Worm (Caenorhabditis elegans) whole organism, L3 larva: ENCODE data around the gene sph-1.

Experiments
- R02D3.7 ChIP-seq: fragments of 150-350 bp; optimal IDR thresholded peaks from 2 replicates; lab custom pipeline; 2014; ENCODE audit warnings: missing biosample characterization, missing genetic modification characterization
- ZK546.5 ChIP-seq: sonication (generic microtip); optimal IDR thresholded peaks from 2 replicates; lab custom pipeline; 2017; ENCODE audit warnings: missing biosample characterization, missing genetic modification characterization
- aly-2 ChIP-seq: fragments of 150-350 bp; optimal IDR thresholded peaks from 2 replicates; lab custom pipeline; 2014; ENCODE audit warnings: missing biosample characterization, missing genetic modification characterization
- ama-1 ChIP-seq: fragments of 150-350 bp; optimal IDR thresholded peaks from 2 replicates; lab custom pipeline; 2018
- ceh-16 ChIP-seq: sonication (generic microtip); optimal IDR thresholded peaks from 2 replicates; lab custom pipeline; 2017; ENCODE audit warnings: missing biosample characterization, missing genetic modification characterization
- ceh-28 ChIP-seq: fragments of 150-350 bp; optimal IDR thresholded peaks from 2 replicates; lab custom pipeline; 2014; ENCODE audit warnings: missing biosample characterization, missing genetic modification reagents, missing genetic modification characterization
- ceh-82 ChIP-seq: fragments of 150-350 bp; optimal IDR thresholded peaks from 2 replicates; lab custom pipeline; 2014; ENCODE audit warnings: missing biosample characterization, missing genetic modification characterization
- ceh-9 ChIP-seq: sonication (generic microtip); optimal IDR thresholded peaks from 2 replicates; lab custom pipeline; 2018; ENCODE audit warnings: missing biosample characterization, missing genetic modification characterization
- daf-12 ChIP-seq: fragments of 150-350 bp; optimal IDR thresholded peaks from 2 replicates; lab custom pipeline; 2014; ENCODE audit warnings: missing biosample characterization, missing genetic modification reagents, missing genetic modification characterization
- egl-27 ChIP-seq: sonication (generic microtip); optimal IDR thresholded peaks from 4 replicates; lab custom pipeline; 2017; ENCODE audit warnings: missing biosample characterization, missing genetic modification reagents, missing genetic modification characterization
- egl-5 ChIP-seq: fragments of 150-350 bp; optimal IDR thresholded peaks from 2 replicates; lab custom pipeline; 2017; ENCODE audit warnings: missing biosample characterization, missing genetic modification reagents, missing genetic modification characterization, inconsistent platforms
- elt-1 ChIP-seq: fragments of 150-350 bp; optimal IDR thresholded peaks from 2 replicates; lab custom pipeline; 2014; ENCODE audit warnings: missing biosample characterization, missing genetic modification characterization
- elt-2 ChIP-seq: sonication (generic microtip); optimal IDR thresholded peaks from 2 replicates; lab custom pipeline; 2016; ENCODE audit warnings: missing genetic modification reagents, mild to moderate bottlenecking, missing genetic modification characterization, missing compliant biosample characterization
- elt-3 ChIP-seq, 3 experiments: fragments of 150-350 bp in 1 of 3; sonication (generic microtip) in 2 of 3; optimal IDR thresholded peaks; 2 replicates in 2 of 3; 4 replicates in 1 of 3; lab custom pipeline; 2014 to 2017; ENCODE audit warnings: missing biosample characterization in 3 of 3, missing genetic modification characterization in 3 of 3
- eor-1 ChIP-seq, 2 experiments: fragments of 150-350 bp; optimal IDR thresholded peaks; 2 replicates each; lab custom pipeline; 2014 to 2018; ENCODE audit warnings: missing biosample characterization in 2 of 2, missing genetic modification characterization in 2 of 2
- fkh-10 ChIP-seq: sonication (generic microtip); optimal IDR thresholded peaks from 2 replicates; lab custom pipeline; 2017; ENCODE audit warnings: missing biosample characterization, missing genetic modification reagents, missing genetic modification characterization
- fkh-2 ChIP-seq: fragments of 150-350 bp; optimal IDR thresholded peaks from 2 replicates; lab custom pipeline; 2014; ENCODE audit warnings: missing biosample characterization, missing genetic modification reagents, missing genetic modification characterization
- fos-1 ChIP-seq: fragments of 150-350 bp; optimal IDR thresholded peaks from 2 replicates; lab custom pipeline; 2014; ENCODE audit warnings: missing biosample characterization, missing genetic modification characterization
- hmg-11 ChIP-seq: sonication (generic microtip); optimal IDR thresholded peaks from 2 replicates; lab custom pipeline; 2016; ENCODE audit warnings: missing genetic modification characterization, missing compliant biosample characterization
- jun-1 ChIP-seq: fragments of 150-350 bp; optimal IDR thresholded peaks from 2 replicates; lab custom pipeline; 2014; ENCODE audit warnings: missing biosample characterization, missing genetic modification reagents, missing genetic modification characterization
- lin-15B ChIP-seq: fragments of 150-350 bp; optimal IDR thresholded peaks from 2 replicates; lab custom pipeline; 2014; ENCODE audit warnings: missing biosample characterization, missing genetic modification characterization
- lin-39 ChIP-seq: fragments of 150-350 bp; optimal IDR thresholded peaks from 2 replicates; lab custom pipeline; 2018; ENCODE audit warnings: missing biosample characterization, missing genetic modification reagents, missing genetic modification characterization
- lsy-12 ChIP-seq: sonication (generic microtip); optimal IDR thresholded peaks from 2 replicates; lab custom pipeline; 2016; ENCODE audit warnings: mild to moderate bottlenecking, missing genetic modification characterization, missing compliant biosample characterization
- mdl-1 ChIP-seq: fragments of 150-350 bp; optimal IDR thresholded peaks from 2 replicates; lab custom pipeline; 2014; ENCODE audit warnings: missing biosample characterization, missing genetic modification characterization
- mml-1 ChIP-seq: fragments of 150-350 bp; sonication (generic microtip); optimal IDR thresholded peaks from 3 replicates; lab custom pipeline; 2014; ENCODE audit warnings: missing biosample characterization, missing genetic modification characterization
- nfya-1 ChIP-seq: sonication (generic microtip); optimal IDR thresholded peaks from 2 replicates; lab custom pipeline; 2017; ENCODE audit warnings: missing genetic modification characterization, mild to moderate bottlenecking, missing compliant biosample characterization, antibody characterized with exemption, moderate library complexity; ENCODE audit not compliant: insufficient read depth
- nhr-11 ChIP-seq: fragments of 150-350 bp; optimal IDR thresholded peaks from 2 replicates; lab custom pipeline; 2014; ENCODE audit warnings: missing biosample characterization, missing genetic modification characterization
- nhr-12 ChIP-seq: fragments of 150-350 bp; optimal IDR thresholded peaks from 2 replicates; lab custom pipeline; 2014; ENCODE audit warnings: missing biosample characterization, missing genetic modification characterization
- nhr-23 ChIP-seq: fragments of 150-350 bp; optimal IDR thresholded peaks from 2 replicates; lab custom pipeline; 2014; ENCODE audit warnings: missing biosample characterization, missing genetic modification reagents, missing genetic modification characterization
- nhr-237 ChIP-seq: fragments of 150-350 bp; optimal IDR thresholded peaks from 2 replicates; lab custom pipeline; 2014; ENCODE audit warnings: missing biosample characterization, missing genetic modification characterization
- nhr-25 ChIP-seq: sonication (generic microtip); optimal IDR thresholded peaks from 2 replicates; lab custom pipeline; 2017; ENCODE audit warnings: missing biosample characterization, missing genetic modification characterization
- nhr-28 ChIP-seq: fragments of 150-350 bp; optimal IDR thresholded peaks from 2 replicates; lab custom pipeline; 2014; ENCODE audit warnings: missing biosample characterization, missing genetic modification characterization
- nhr-43 ChIP-seq: sonication (generic microtip); optimal IDR thresholded peaks from 2 replicates; lab custom pipeline; 2016; ENCODE audit warnings: mild to moderate bottlenecking, missing genetic modification characterization, missing compliant biosample characterization; ENCODE audit not compliant: poor library complexity, severe bottlenecking
- nhr-67 ChIP-seq: fragments of 150-350 bp; optimal IDR thresholded peaks from 2 replicates; lab custom pipeline; 2014; ENCODE audit warnings: missing biosample characterization, missing genetic modification characterization
- nhr-76 ChIP-seq: fragments of 150-350 bp; sonication (generic microtip); optimal IDR thresholded peaks from 5 replicates; lab custom pipeline; 2014; ENCODE audit warnings: missing biosample characterization, missing genetic modification characterization
- nhr-77 ChIP-seq: fragments of 150-350 bp; optimal IDR thresholded peaks from 2 replicates; lab custom pipeline; 2014; ENCODE audit warnings: missing biosample characterization, missing genetic modification characterization
- pha-4 ChIP-seq: fragments of 150-350 bp; optimal IDR thresholded peaks from 2 replicates; lab custom pipeline; 2014; ENCODE audit warnings: missing biosample characterization, missing genetic modification reagents, missing genetic modification characterization
- pqm-1 ChIP-seq: fragments of 150-350 bp; optimal IDR thresholded peaks from 2 replicates; lab custom pipeline; 2017; ENCODE audit warnings: missing biosample characterization, missing genetic modification characterization, inconsistent platforms
- sea-2 ChIP-seq: fragments of 150-350 bp; sonication (generic microtip); optimal IDR thresholded peaks from 4 replicates; lab custom pipeline; 2014; ENCODE audit warnings: missing biosample characterization, missing genetic modification reagents, missing genetic modification characterization
- skn-1 ChIP-seq: fragments of 150-350 bp; optimal IDR thresholded peaks from 2 replicates; lab custom pipeline; 2014; ENCODE audit warnings: missing biosample characterization, missing genetic modification characterization
- snpc-4 ChIP-seq: fragments of 150-350 bp; optimal IDR thresholded peaks from 2 replicates; lab custom pipeline; 2014; ENCODE audit warnings: missing biosample characterization, missing genetic modification characterization
- tbx-2 ChIP-seq: sonication (generic microtip); optimal IDR thresholded peaks from 2 replicates; lab custom pipeline; 2016; ENCODE audit warnings: mild to moderate bottlenecking, missing genetic modification characterization, missing compliant biosample characterization
- unc-39 ChIP-seq: sonication (generic microtip); optimal IDR thresholded peaks from 4 replicates; lab custom pipeline; 2017; ENCODE audit warnings: missing biosample characterization, missing genetic modification characterization
- unc-62 ChIP-seq: fragments of 150-350 bp; sonication (generic microtip); optimal IDR thresholded peaks from 4 replicates; lab custom pipeline; 2014; ENCODE audit warnings: missing biosample characterization, missing genetic modification reagents, missing genetic modification characterization
- zag-1 ChIP-seq: fragments of 150-350 bp; optimal IDR thresholded peaks from 2 replicates; lab custom pipeline; 2014; ENCODE audit warnings: missing biosample characterization, missing genetic modification characterization
- ztf-11 ChIP-seq: fragments of 150-350 bp; optimal IDR thresholded peaks from 2 replicates; lab custom pipeline; 2014; ENCODE audit warnings: missing biosample characterization, missing genetic modification characterization
- ztf-4 ChIP-seq: fragments of 150-350 bp; optimal IDR thresholded peaks from 2 replicates; lab custom pipeline; 2014; ENCODE audit warnings: missing biosample characterization, missing genetic modification characterization

sph-1 gene

DNA sequence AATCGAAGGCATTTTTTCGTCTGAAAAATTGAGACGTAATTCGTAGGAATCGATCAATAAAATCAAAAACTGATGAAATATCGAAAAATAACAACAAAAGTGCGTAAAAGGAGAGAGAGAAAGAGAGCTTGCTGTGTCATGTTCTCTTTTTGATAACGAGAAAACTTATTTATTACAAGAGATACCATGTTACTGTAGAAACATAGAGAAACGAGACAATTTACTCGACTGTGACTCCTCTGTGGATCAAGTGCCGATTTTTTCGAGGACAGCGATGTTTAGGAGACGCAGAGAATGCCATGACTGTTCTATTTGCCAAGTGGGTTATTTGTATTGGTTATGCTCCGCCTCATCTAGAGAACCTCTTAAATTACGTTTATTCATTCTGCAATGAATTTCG lies at the start of gene sph-1:
sph-1 (minus strand) TSS at position 23 of the 400 bp plus-strand sequence.
- TF ChIP-seq skn-1 (tag; lab: Kevin White, UChicago) (no peak), nfya-1 (tag; lab: Kevin White, UChicago) (peak; percentile 25), nhr-43 (peak; percentile 47), nhr-23 (tag; lab: Kevin White, UChicago) (peak; percentile 36), elt-3 (tag; optimal IDR thresholded peaks at IDR 0.05; lab: Kevin White, UChicago) (no peak), nhr-25 (no peak), nhr-11 (tag; lab: Kevin White, UChicago) (no peak), nhr-12 (no peak), hmg-11 (no peak), aly-2 (no peak), lsy-12 (tag; lab: Kevin White, UChicago) (no peak), ceh-82 (no peak), ceh-28 (peak; percentile 59), tbx-2 (tag; lab: Kevin White, UChicago) (no peak), elt-2 (tag; lab: Kevin White, UChicago) (peak; percentile 73), lin-15B (no peak), daf-12 (no peak), ceh-9 (tag; lab: Kevin White, UChicago) (no peak), snpc-4 (tag; lab: Kevin White, UChicago) (no peak), lin-39 (tag; lab: Kevin White, UChicago) (no peak), ztf-11 (tag; lab: Kevin White, UChicago) (no peak), ama-1 (lab: Kevin White, UChicago) (no peak), sea-2 (GFP tag; lab: Kevin White, UChicago) (no peak), pha-4 (tag; lab: Kevin White, UChicago) (peak; percentile 94), ceh-16 (tag; lab: Kevin White, UChicago) (no peak), nhr-237 (no peak), pqm-1 (tag; lab: Kevin White, UChicago) (peak; percentile 55), nhr-28 (tag; lab: Kevin White, UChicago) (no peak), fos-1 (no peak), nhr-76 (tag; lab: Kevin White, UChicago) (no peak), ztf-4 (no peak), nhr-77 (no peak), zag-1 (no peak), mml-1 (tag; lab: Kevin White, UChicago) (no peak), unc-62 (no peak), ZK546.5 (tag; lab: Kevin White, UChicago) (no peak), egl-5 (no peak), jun-1 (tag; lab: Kevin White, UChicago) (peak; percentile 21), mdl-1 (tag; lab: Kevin White, UChicago) (no peak), fkh-10 (GFP tag; lab: Kevin White, UChicago) (no peak), fkh-2 (tag; lab: Kevin White, UChicago) (no peak), egl-27 (tag; lab: Kevin White, UChicago) (peak; percentile 55), R02D3.7 (tag; lab: Kevin White, UChicago) (no peak), elt-1 (tag; lab: Kevin White, UChicago) (no peak), unc-39 (tag; lab: Kevin White, UChicago) (no peak), eor-1 (tag; optimal IDR thresholded peaks at IDR 0.05; lab: Kevin White, UChicago) (no peak), nhr-67 (tag; lab: Kevin White, UChicago) (no peak)

DNA sequence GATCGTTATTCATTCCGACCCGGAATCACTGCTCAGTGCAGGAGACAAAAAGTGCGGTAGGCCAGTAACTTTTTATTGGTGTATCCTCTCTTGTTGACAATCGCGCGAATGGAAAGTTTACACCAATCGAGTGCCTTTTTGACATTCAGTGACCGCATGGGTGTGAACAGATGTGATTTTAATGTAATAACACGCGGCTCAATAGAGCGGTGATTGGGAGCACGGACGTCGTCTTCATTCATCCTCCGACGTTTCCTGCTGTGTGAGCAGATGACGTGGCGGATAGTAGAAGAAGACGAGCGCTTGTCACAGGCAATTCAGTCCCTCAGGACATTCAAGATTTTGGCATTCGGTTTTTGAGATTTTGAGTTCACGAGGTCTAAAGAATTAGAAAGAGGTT lies 49.2 kb upstream of the sph-1 start:
- TF ChIP-seq lsy-12 (tag; lab: Kevin White, UChicago) (peak; percentile 15), nhr-28 (tag; lab: Kevin White, UChicago) (no peak), lin-39 (tag; lab: Kevin White, UChicago) (peak; percentile 26), ceh-9 (tag; lab: Kevin White, UChicago) (no peak)
- TF ChIP-seq, all 47 proteins: peak for 2
